Fruit fly (Drosophila melanogaster) whole organism, embryonic: Measurements from ENCODE around the gene CG10252.
A peak's percentile ranks its signal among the peaks of the same experiment; 100 is the strongest.

Source experiments
- B-H2 ChIP-seq: fragments of 200-800 bp; sonication (Bioruptor generic); optimal IDR thresholded peaks from 2 replicates; lab custom pipeline; 2018; ENCODE audit warnings: missing biosample characterization, mild to moderate bottlenecking, missing genetic modification characterization
- Bdp1 ChIP-seq: fragments of 200-800 bp; sonication (Bioruptor generic); optimal IDR thresholded peaks from 3 replicates; lab custom pipeline; 2016; ENCODE audit warnings: missing biosample characterization, missing genetic modification characterization
- CG11456 ChIP-seq: fragments of 200-800 bp; sonication (Bioruptor generic); IDR thresholded peaks from 3 replicates; pipeline ENCODE4 v1.3.6; 2022; ENCODE audit warnings: missing biosample characterization, missing genetic modification characterization
- CG11723 ChIP-seq: fragments of 200-800 bp; sonication (Bioruptor generic); optimal IDR thresholded peaks from 2 replicates; lab custom pipeline; 2017; ENCODE audit warnings: missing biosample characterization, mild to moderate bottlenecking, missing genetic modification characterization
- CG12071 ChIP-seq: fragments of 200-800 bp; sonication (Bioruptor generic); optimal IDR thresholded peaks from 3 replicates; lab custom pipeline; 2018; ENCODE audit warnings: missing biosample characterization, mild to moderate bottlenecking, missing genetic modification characterization
- CG15479 ChIP-seq: fragments of 200-800 bp; sonication (Bioruptor generic); optimal IDR thresholded peaks from 3 replicates; lab custom pipeline; 2019; ENCODE audit warnings: missing biosample characterization, mild to moderate bottlenecking, missing genetic modification characterization, moderate library complexity
- CG1603 ChIP-seq: fragments of 200-800 bp; sonication (Bioruptor generic); optimal IDR thresholded peaks from 2 replicates; lab custom pipeline; 2019; ENCODE audit warnings: missing biosample characterization, mild to moderate bottlenecking, missing genetic modification characterization, moderate library complexity
- CG18764 ChIP-seq: fragments of 200-800 bp; sonication (Bioruptor generic); optimal IDR thresholded peaks from 3 replicates; lab custom pipeline; 2016; ENCODE audit warnings: missing biosample characterization, missing genetic modification characterization
- CG2116 ChIP-seq: fragments of 200-800 bp; sonication (Bioruptor generic); optimal IDR thresholded peaks from 3 replicates; lab custom pipeline; 2018; ENCODE audit warnings: missing biosample characterization, mild to moderate bottlenecking, missing genetic modification characterization
- CG2202 ChIP-seq: fragments of 200-800 bp; sonication (Bioruptor generic); optimal IDR thresholded peaks from 2 replicates; lab custom pipeline; 2018; ENCODE audit warnings: missing biosample characterization, mild to moderate bottlenecking, missing genetic modification characterization
- CG2712 ChIP-seq: fragments of 200-800 bp; optimal IDR thresholded peaks from 3 replicates; lab custom pipeline; 2019; ENCODE audit warnings: missing biosample characterization, mild to moderate bottlenecking, missing genetic modification characterization, moderate library complexity
- CG31388 ChIP-seq: fragments of 200-800 bp; sonication (Bioruptor generic); optimal IDR thresholded peaks from 2 replicates; lab custom pipeline; 2016; ENCODE audit warnings: missing biosample characterization, missing genetic modification characterization
- CG3838 ChIP-seq: fragments of 200-800 bp; sonication (Bioruptor generic); optimal IDR thresholded peaks from 3 replicates; lab custom pipeline; 2016; ENCODE audit warnings: missing biosample characterization, missing genetic modification characterization
- CG4424 ChIP-seq: fragments of 200-800 bp; sonication (Bioruptor generic); optimal IDR thresholded peaks from 3 replicates; lab custom pipeline; 2016; ENCODE audit warnings: missing biosample characterization, missing genetic modification characterization
- CG4730 ChIP-seq: fragments of 200-800 bp; sonication (Bioruptor generic); IDR thresholded peaks from 2 replicates; pipeline ENCODE4 v1.3.6; 2022; ENCODE audit warnings: missing biosample characterization, missing genetic modification characterization
- CG7357 ChIP-seq: fragments of 200-800 bp; sonication (Bioruptor generic); IDR thresholded peaks from 3 replicates; pipeline ENCODE4 v1.3.6; 2022; ENCODE audit warnings: missing biosample characterization, missing genetic modification characterization
- CG7786 ChIP-seq: fragments of 200-800 bp; sonication (Bioruptor generic); optimal IDR thresholded peaks from 2 replicates; lab custom pipeline; 2016; ENCODE audit warnings: missing biosample characterization, missing genetic modification characterization
- CG8089 ChIP-seq: fragments of 200-800 bp; sonication (Bioruptor generic); optimal IDR thresholded peaks from 3 replicates; lab custom pipeline; 2016; ENCODE audit warnings: missing biosample characterization, missing genetic modification characterization
- CG8290 ChIP-seq, 3 experiments: fragments of 200-800 bp; sonication (Bioruptor generic); optimal IDR thresholded peaks; 2 replicates each; lab custom pipeline; 2016 to 2019; ENCODE audit warnings: missing biosample characterization in 3 of 3, missing genetic modification characterization in 3 of 3, mild to moderate bottlenecking in 2 of 3, moderate library complexity in 1 of 3
- CG8478 ChIP-seq: fragments of >200 bp; optimal IDR thresholded peaks from 2 replicates; lab custom pipeline; 2018
- CG8944 ChIP-seq: fragments of 200-800 bp; sonication (Bioruptor generic); optimal IDR thresholded peaks from 3 replicates; lab custom pipeline; 2016; ENCODE audit warnings: missing biosample characterization, missing genetic modification characterization
- CG9609 ChIP-seq: fragments of 200-800 bp; sonication (Bioruptor generic); optimal IDR thresholded peaks from 3 replicates; lab custom pipeline; 2016; ENCODE audit warnings: missing biosample characterization, missing genetic modification characterization
- CG9797 ChIP-seq: fragments of 200-800 bp; sonication (Bioruptor generic); optimal IDR thresholded peaks from 3 replicates; lab custom pipeline; 2018; ENCODE audit warnings: missing biosample characterization, mild to moderate bottlenecking, missing genetic modification characterization
- Dad ChIP-seq: fragments of 200-800 bp; sonication (Bioruptor generic); optimal IDR thresholded peaks from 3 replicates; lab custom pipeline; 2016; ENCODE audit warnings: missing biosample characterization, missing genetic modification characterization
- Doc2 ChIP-seq: fragments of 200-800 bp; sonication (Bioruptor generic); IDR thresholded peaks from 2 replicates; pipeline ENCODE4 v1.3.6; 2022; ENCODE audit warnings: missing biosample characterization, missing genetic modification characterization
- Drgx ChIP-seq: fragments of 200-800 bp; sonication (Bioruptor generic); IDR thresholded peaks from 2 replicates; pipeline ENCODE4 v1.3.6; 2022; ENCODE audit warnings: missing biosample characterization, missing genetic modification characterization
- HHEX ChIP-seq: fragments of 200-800 bp; sonication (Bioruptor generic); optimal IDR thresholded peaks from 3 replicates; lab custom pipeline; 2017; ENCODE audit warnings: missing biosample characterization, mild to moderate bottlenecking, missing genetic modification characterization, missing genetic modification reagents
- HmgD ChIP-seq: fragments of 200-800 bp; sonication (Bioruptor generic); optimal IDR thresholded peaks from 3 replicates; lab custom pipeline; 2016; ENCODE audit warnings: missing biosample characterization, missing genetic modification characterization
- Meics ChIP-seq: fragments of 200-800 bp; sonication (Bioruptor generic); optimal IDR thresholded peaks from 2 replicates; lab custom pipeline; 2017; ENCODE audit warnings: missing biosample characterization, mild to moderate bottlenecking, missing genetic modification characterization
- Oaz ChIP-seq: fragments of 200-800 bp; sonication (Bioruptor generic); IDR thresholded peaks from 2 replicates; pipeline ENCODE4 v1.3.6; 2022; ENCODE audit warnings: missing biosample characterization, missing genetic modification characterization
- Sry-β ChIP-seq: fragments of 200-800 bp; sonication (Bioruptor generic); optimal IDR thresholded peaks from 2 replicates; lab custom pipeline; 2018; ENCODE audit warnings: missing biosample characterization, mild to moderate bottlenecking, missing genetic modification characterization, moderate library complexity
- ase ChIP-seq: fragments of 200-800 bp; sonication (Bioruptor generic); IDR thresholded peaks from 3 replicates; pipeline ENCODE4 v1.3.6; 2022; ENCODE audit warnings: missing biosample characterization, missing genetic modification characterization
- bcd ChIP-seq: fragments of 200-800 bp; sonication (Bioruptor generic); optimal IDR thresholded peaks from 2 replicates; lab custom pipeline; 2017; ENCODE audit warnings: missing biosample characterization, mild to moderate bottlenecking, missing genetic modification characterization
- bsh ChIP-seq, 2 experiments: fragments of 200-800 bp; sonication (Bioruptor generic); optimal IDR thresholded peaks; 2 replicates each; lab custom pipeline; 2017 to 2018; ENCODE audit warnings: mild to moderate bottlenecking in 2 of 2, missing biosample characterization in 2 of 2, missing genetic modification characterization in 2 of 2, moderate library complexity in 1 of 2
- chm ChIP-seq: fragments of 200-800 bp; sonication (Bioruptor generic); IDR thresholded peaks from 2 replicates; pipeline ENCODE4 v1.3.6; 2022; ENCODE audit warnings: missing biosample characterization, missing genetic modification characterization
- ci ChIP-seq: fragments of 200-800 bp; sonication (Bioruptor generic); IDR thresholded peaks from 3 replicates; pipeline ENCODE4 v1.3.6; 2022; ENCODE audit warnings: missing biosample characterization, missing genetic modification characterization
- crp ChIP-seq, 2 experiments: fragments of 200-800 bp; sonication (Bioruptor generic); optimal IDR thresholded peaks; 2 replicates in 1 of 2; 3 replicates in 1 of 2; lab custom pipeline; 2017; ENCODE audit warnings: missing biosample characterization in 2 of 2, missing genetic modification characterization in 2 of 2, mild to moderate bottlenecking in 1 of 2, moderate library complexity in 1 of 2
- dan ChIP-seq: fragments of 200-800 bp; sonication (Bioruptor generic); IDR thresholded peaks from 2 replicates; pipeline ENCODE4 v1.3.6; 2022; ENCODE audit warnings: missing biosample characterization, missing genetic modification characterization
- gce ChIP-seq: fragments of 200-800 bp; sonication (Bioruptor generic); IDR thresholded peaks from 3 replicates; pipeline ENCODE4 v1.3.6; 2022; ENCODE audit warnings: missing biosample characterization, missing genetic modification characterization
- gcm ChIP-seq: fragments of 200-800 bp; sonication (Bioruptor generic); optimal IDR thresholded peaks from 2 replicates; lab custom pipeline; 2019; ENCODE audit warnings: missing biosample characterization, mild to moderate bottlenecking, missing genetic modification characterization, moderate library complexity
- gfzf ChIP-seq: fragments of 200-800 bp; sonication (Bioruptor generic); optimal IDR thresholded peaks from 2 replicates; lab custom pipeline; 2016; ENCODE audit warnings: missing biosample characterization, mild to moderate bottlenecking, missing genetic modification characterization, moderate library complexity
- lov ChIP-seq, 2 experiments: fragments of 200-800 bp in 1 of 2; fragments of >200 bp in 1 of 2; sonication (Bioruptor generic) in 1 of 2; IDR thresholded peaks in 1 of 2; optimal IDR thresholded peaks in 1 of 2; 2 replicates in 1 of 2; 3 replicates in 1 of 2; pipeline versions ENCODE4 v1.3.6 to Lab custom; 2017 to 2022; ENCODE audit warnings: missing biosample characterization in 1 of 2, missing genetic modification characterization in 1 of 2
- nerfin-2 ChIP-seq: fragments of 200-800 bp; sonication (Bioruptor generic); IDR thresholded peaks from 2 replicates; pipeline ENCODE4 v1.3.6; 2022; ENCODE audit warnings: missing biosample characterization, missing genetic modification characterization; ENCODE audit not compliant: partially characterized antibody
- nom ChIP-seq: fragments of 200-800 bp; sonication (Bioruptor generic); optimal IDR thresholded peaks from 2 replicates; lab custom pipeline; 2017; ENCODE audit warnings: missing biosample characterization, missing genetic modification characterization, mild to moderate bottlenecking, moderate library complexity, missing genetic modification reagents
- org-1 ChIP-seq: fragments of 200-800 bp; sonication (Bioruptor generic); optimal IDR thresholded peaks from 2 replicates; lab custom pipeline; 2017; ENCODE audit warnings: missing biosample characterization, missing genetic modification characterization
- pfk ChIP-seq: fragments of 200-800 bp; sonication (Bioruptor generic); optimal IDR thresholded peaks from 2 replicates; lab custom pipeline; 2018; ENCODE audit warnings: missing biosample characterization, mild to moderate bottlenecking, missing genetic modification characterization, moderate library complexity
- pzg ChIP-seq: fragments of 200-800 bp; sonication (Bioruptor generic); optimal IDR thresholded peaks from 3 replicates; lab custom pipeline; 2018; ENCODE audit warnings: missing biosample characterization, mild to moderate bottlenecking, missing genetic modification characterization, moderate library complexity
- tna ChIP-seq: fragments of 200-800 bp; sonication (Bioruptor generic); IDR thresholded peaks from 2 replicates; pipeline ENCODE4 v1.3.6; 2022; ENCODE audit warnings: missing biosample characterization, missing genetic modification characterization; ENCODE audit not compliant: partially characterized antibody
- twi ChIP-seq: fragments of 200-800 bp; optimal IDR thresholded peaks from 2 replicates; lab custom pipeline; 2019; ENCODE audit warnings: missing biosample characterization, mild to moderate bottlenecking, missing genetic modification characterization, moderate library complexity
- z ChIP-seq: fragments of 200-800 bp; sonication (Bioruptor generic); IDR thresholded peaks from 3 replicates; pipeline ENCODE4 v1.3.6; 2022; ENCODE audit warnings: missing biosample characterization, missing genetic modification characterization

The CG10252 gene

DNA sequence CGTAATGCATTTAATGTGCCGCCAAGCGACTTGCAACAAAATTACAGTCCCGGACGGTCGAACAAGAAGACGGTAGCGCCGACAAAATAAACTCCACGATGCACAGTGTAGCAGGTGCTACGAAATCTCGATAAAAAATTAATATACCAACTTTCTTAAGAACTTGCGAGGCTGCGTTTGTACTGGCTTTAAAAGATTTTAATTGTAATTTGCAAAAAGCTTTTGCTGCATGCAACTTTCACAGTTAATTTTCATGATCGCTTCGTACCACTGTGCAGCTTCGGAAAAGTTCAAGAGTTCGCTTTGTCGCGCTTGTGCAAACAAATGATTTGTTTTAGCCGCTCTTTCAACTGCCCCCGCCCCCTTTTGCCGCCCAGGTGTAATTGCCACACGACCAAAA is 49.9 kb downstream of the CG10252 start (continued):
- TF ChIP-seq crp (GFP tag; optimal IDR thresholded peaks at IDR 0.05; lab: Kevin White, UChicago) (no peak), nerfin-2 (GFP tag; lab: Robert Waterston, UW) (0 out of 2 replicates have a peak, but pooled peaks have one; percentile 28), dan (GFP tag; lab: Robert Waterston, UW) (no peak), pzg (GFP tag; lab: Kevin White, UChicago) (no peak), Bdp1 (GFP tag; lab: Kevin White, UChicago) (peak; percentile 15), nom (GFP tag; lab: Kevin White, UChicago) (no peak), pfk (no peak), CG11723 (GFP tag; lab: Kevin White, UChicago) (peak; percentile 48), CG7786 (GFP tag; lab: Kevin White, UChicago) (peak; percentile 51), Oaz (GFP tag; lab: Robert Waterston, UW) (peak; percentile 62), CG1603 (tag; lab: Kevin White, UChicago) (peak; percentile 76), Doc2 (no peak), CG3838 (GFP tag; lab: Kevin White, UChicago) (no peak), CG8478 (lab: Kevin White, UChicago) (no peak), lov (optimal IDR thresholded peaks at IDR 0.05; lab: Kevin White, UChicago) (no peak), lov (GFP tag; IDR thresholded peaks at IDR 0.05; lab: Robert Waterston, UW) (peak; percentile 86), bsh (GFP tag; optimal IDR thresholded peaks at IDR 0.05; lab: Kevin White, UChicago) (peak; percentile 25 to 84), CG4730 (peak; percentile 71), Drgx (GFP tag; lab: Robert Waterston, UW) (peak; percentile 94), CG9797 (no peak), org-1 (GFP tag; lab: Kevin White, UChicago) (peak; percentile 39), CG2202 (tag; lab: Kevin White, UChicago) (peak; percentile 8), CG7357 (GFP tag; lab: Robert Waterston, UW) (peak; percentile 70; the same call in 2 of the 3 replicates), gcm (GFP tag; lab: Kevin White, UChicago) (peak; percentile 46), HmgD (GFP tag; lab: Kevin White, UChicago) (peak; percentile 5), Sry-β (no peak), CG8089 (GFP tag; lab: Kevin White, UChicago) (peak; percentile 61), bcd (GFP tag; lab: Kevin White, UChicago) (peak; percentile 63), CG15479 (no peak), CG18764 (GFP tag; lab: Kevin White, UChicago) (peak; percentile 34), gce (GFP tag; lab: Robert Waterston, UW) (peak; percentile 83), Dad (GFP tag; lab: Kevin White, UChicago) (peak; percentile 64), gfzf (GFP tag; lab: Kevin White, UChicago) (no peak), HHEX (GFP tag; lab: Kevin White, UChicago) (peak; percentile 73), CG8944 (GFP tag; lab: Kevin White, UChicago) (peak; percentile 51), CG9609 (peak; percentile 54), CG31388 (no peak), CG2712 (tag; lab: Kevin White, UChicago) (peak; percentile 73), tna (no peak), CG4424 (GFP tag; lab: Kevin White, UChicago) (peak; percentile 80), CG12071 (GFP tag; lab: Kevin White, UChicago) (peak; percentile 61), ci (GFP tag; lab: Robert Waterston, UW) (peak; percentile 94), CG11456 (GFP tag; lab: Robert Waterston, UW) (peak; percentile 75), Meics (peak; percentile 65), ase (GFP tag; lab: Robert Waterston, UW) (peak; percentile 78), z (GFP tag; lab: Robert Waterston, UW) (no peak), CG8290 (GFP tag; optimal IDR thresholded peaks at IDR 0.05; lab: Kevin White, UChicago) (no peak), CG8290 (tag; optimal IDR thresholded peaks at IDR 0.05; lab: Kevin White, UChicago) (peak in 1 of 2 experiments; percentile 17), CG2116 (peak; percentile 10), B-H2 (no peak), chm (GFP tag; lab: Robert Waterston, UW) (peak; percentile 71; the same call in 1 of the 2 replicates), twi (tag; lab: Kevin White, UChicago) (no peak)
